Fruit fly (Drosophila melanogaster) whole organism, adult: ENCODE data around the gene Obp99d.
A peak's percentile ranks its signal among the peaks of the same experiment; 100 is the strongest.

Experiments
- CG11617 ChIP-seq: fragments of 200-800 bp; sonication (Bioruptor generic); optimal IDR thresholded peaks from 2 replicates; lab custom pipeline; 2017; ENCODE audit warnings: mild to moderate bottlenecking, missing biosample characterization, missing genetic modification reagents, missing genetic modification characterization
- CG12768 ChIP-seq: fragments of 200-800 bp; sonication (Bioruptor generic); optimal IDR thresholded peaks from 2 replicates; lab custom pipeline; 2017; ENCODE audit warnings: missing biosample characterization, missing genetic modification characterization, mild to moderate bottlenecking, moderate library complexity, missing genetic modification reagents
- CG14711 ChIP-seq: fragments of 200-800 bp; sonication (Bioruptor generic); optimal IDR thresholded peaks from 2 replicates; lab custom pipeline; 2018; ENCODE audit warnings: missing biosample characterization, mild to moderate bottlenecking, missing genetic modification characterization, moderate library complexity
- CG1620 ChIP-seq: fragments of 200-800 bp; sonication (Bioruptor generic); optimal IDR thresholded peaks from 2 replicates; lab custom pipeline; 2016; ENCODE audit warnings: missing biosample characterization, missing genetic modification characterization
- CG33017 ChIP-seq: fragments of 200-800 bp; sonication (Bioruptor generic); optimal IDR thresholded peaks from 2 replicates; lab custom pipeline; 2018; ENCODE audit warnings: missing biosample characterization, mild to moderate bottlenecking, missing genetic modification characterization, moderate library complexity
- CG5204 ChIP-seq: fragments of 200-800 bp; sonication (Bioruptor generic); optimal IDR thresholded peaks from 2 replicates; lab custom pipeline; 2016; ENCODE audit warnings: missing biosample characterization, missing genetic modification characterization
- CG7045 ChIP-seq: fragments of 200-800 bp; sonication (Bioruptor generic); optimal IDR thresholded peaks from 2 replicates; lab custom pipeline; 2017; ENCODE audit warnings: missing biosample characterization, mild to moderate bottlenecking, missing genetic modification characterization
- CG7101 ChIP-seq: fragments of 200-800 bp; sonication (Bioruptor generic); optimal IDR thresholded peaks from 2 replicates; lab custom pipeline; 2018; ENCODE audit warnings: missing biosample characterization, mild to moderate bottlenecking, missing genetic modification characterization, moderate library complexity
- Clk ChIP-seq: fragments of 200-800 bp; sonication (Bioruptor generic); optimal IDR thresholded peaks from 2 replicates; lab custom pipeline; 2017; ENCODE audit warnings: missing biosample characterization, missing genetic modification characterization
- Crg-1 ChIP-seq: fragments of 200-800 bp; sonication (Bioruptor generic); optimal IDR thresholded peaks from 2 replicates; lab custom pipeline; 2016; ENCODE audit warnings: missing biosample characterization, missing genetic modification characterization
- Hr96 ChIP-seq: fragments of 200-800 bp; sonication (Bioruptor generic); optimal IDR thresholded peaks from 2 replicates; lab custom pipeline; 2016; ENCODE audit warnings: missing biosample characterization, missing genetic modification characterization
- Mnt ChIP-seq: fragments of 200-800 bp; sonication (Bioruptor generic); optimal IDR thresholded peaks from 2 replicates; lab custom pipeline; 2016; ENCODE audit warnings: missing biosample characterization, mild to moderate bottlenecking, missing genetic modification characterization
- bab1 ChIP-seq: fragments of 200-800 bp; sonication (Bioruptor generic); optimal IDR thresholded peaks from 3 replicates; lab custom pipeline; 2019; ENCODE audit warnings: missing biosample characterization, mild to moderate bottlenecking, missing genetic modification characterization, moderate library complexity
- cic ChIP-seq: fragments of 200-800 bp; sonication (Bioruptor generic); optimal IDR thresholded peaks from 2 replicates; lab custom pipeline; 2017; ENCODE audit warnings: missing biosample characterization, mild to moderate bottlenecking, missing genetic modification characterization, moderate library complexity
- cnc ChIP-seq, 2 experiments: fragments of >200 bp; optimal IDR thresholded peaks; 2 replicates each; lab custom pipeline; 2017
- kay ChIP-seq: fragments of 200-800 bp; sonication (Bioruptor generic); peaks from one replicate; lab custom pipeline; 2016; ENCODE audit warnings: missing biosample characterization, missing genetic modification characterization, borderline replicate concordance
- ovo ChIP-seq: fragments of 200-800 bp; sonication (Bioruptor generic); optimal IDR thresholded peaks from 2 replicates; lab custom pipeline; 2016; ENCODE audit warnings: missing biosample characterization, missing genetic modification characterization
- pad ChIP-seq: fragments of 200-800 bp; sonication (Bioruptor generic); optimal IDR thresholded peaks from 3 replicates; lab custom pipeline; 2017; ENCODE audit warnings: missing biosample characterization, missing genetic modification characterization, mild to moderate bottlenecking, moderate library complexity, missing genetic modification reagents
- tj ChIP-seq: fragments of 200-800 bp; sonication (Bioruptor generic); optimal IDR thresholded peaks from 3 replicates; lab custom pipeline; 2017; ENCODE audit warnings: missing biosample characterization, mild to moderate bottlenecking, missing genetic modification characterization, moderate library complexity
- toe ChIP-seq: fragments of 200-800 bp; sonication (Bioruptor generic); optimal IDR thresholded peaks from 2 replicates; lab custom pipeline; 2016; ENCODE audit warnings: missing biosample characterization, missing genetic modification characterization

The Obp99d gene

dm6 chr3R:29748591-29749303 lies 34.4 kb downstream of the Obp99d start, which contains the start of the genes ATPsyngamma and yata:
TSS of gene ATPsyngamma (minus strand) at chr3R:29749163.
TSS of gene yata (plus strand) at chr3R:29749219.
- TF ChIP-seq pad (GFP tag; lab: Kevin White, UChicago), result peak; percentile 35
- peak; percentile 82 for TF ChIP-seq CG14711
- TF ChIP-seq toe, result no peak
- peak; percentile 52 for TF ChIP-seq Mnt (GFP tag; lab: Kevin White, UChicago)
- TF ChIP-seq CG11617 (GFP tag; lab: Kevin White, UChicago), result peak; percentile 55
- TF ChIP-seq CG7101, result peak; percentile 64
- peak; percentile 91 for TF ChIP-seq tj (GFP tag; lab: Kevin White, UChicago)
- TF ChIP-seq bab1 (GFP tag; lab: Kevin White, UChicago), result peak; percentile 22
- TF ChIP-seq CG7045, result peak; percentile 28
- TF ChIP-seq Hr96 (GFP tag; lab: Kevin White, UChicago), result no peak
- TF ChIP-seq ovo (GFP tag; lab: Kevin White, UChicago), result peak; percentile 57
- no peak for TF ChIP-seq Clk (GFP tag; lab: Kevin White, UChicago)
- no peak for TF ChIP-seq CG1620 (GFP tag; lab: Kevin White, UChicago)

DNA sequence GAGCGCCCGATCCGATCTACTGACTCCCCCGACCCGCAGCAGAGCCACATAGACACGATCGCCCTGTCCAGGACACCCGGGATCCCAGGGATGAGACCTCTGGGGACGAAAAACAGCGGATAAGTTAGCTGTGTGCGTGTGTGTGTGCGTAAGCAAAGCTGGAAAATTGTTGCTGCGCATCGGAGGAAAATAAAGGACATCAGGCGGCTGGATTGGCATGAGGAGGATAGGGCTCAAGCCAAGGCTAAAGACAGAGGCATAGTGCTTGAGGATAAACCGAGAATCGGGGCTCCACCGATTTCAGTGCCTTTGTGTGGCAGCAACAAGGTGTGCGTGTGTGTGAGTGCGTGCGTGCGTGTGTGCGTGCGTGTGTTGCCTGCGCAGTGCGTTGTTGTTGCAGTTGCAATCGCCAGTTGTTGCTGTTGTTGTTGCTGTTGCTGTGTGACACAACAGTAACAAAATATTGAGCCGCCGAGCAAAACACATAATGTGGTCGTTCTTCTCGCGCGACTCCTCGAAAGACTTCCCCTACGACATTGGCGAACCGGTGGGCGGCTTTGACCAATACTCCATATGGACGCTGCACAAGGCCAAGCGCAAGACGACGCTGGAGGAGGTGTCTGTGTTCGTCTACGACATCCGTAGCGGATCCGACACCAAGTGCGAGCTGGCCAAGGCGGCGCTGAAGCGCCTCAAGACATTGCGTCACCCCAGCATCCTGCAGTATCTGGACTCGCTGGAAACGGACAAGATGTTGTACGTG lies 35.2 kb downstream of the Obp99d start:
- no peak for TF ChIP-seq Mnt (GFP tag; lab: Kevin White, UChicago)
- no peak for TF ChIP-seq CG12768 (GFP tag; lab: Kevin White, UChicago)
- no peak for TF ChIP-seq CG33017 (tag; lab: Kevin White, UChicago)
- TF ChIP-seq bab1 (GFP tag; lab: Kevin White, UChicago), result no peak
- no peak for TF ChIP-seq CG11617 (GFP tag; lab: Kevin White, UChicago)
- no peak for TF ChIP-seq Hr96 (GFP tag; lab: Kevin White, UChicago)
- TF ChIP-seq pad (GFP tag; lab: Kevin White, UChicago), result no peak
- TF ChIP-seq cic (GFP tag; lab: Kevin White, UChicago), result no peak
- no peak for TF ChIP-seq ovo (GFP tag; lab: Kevin White, UChicago)
- TF ChIP-seq CG14711, result no peak

DNA sequence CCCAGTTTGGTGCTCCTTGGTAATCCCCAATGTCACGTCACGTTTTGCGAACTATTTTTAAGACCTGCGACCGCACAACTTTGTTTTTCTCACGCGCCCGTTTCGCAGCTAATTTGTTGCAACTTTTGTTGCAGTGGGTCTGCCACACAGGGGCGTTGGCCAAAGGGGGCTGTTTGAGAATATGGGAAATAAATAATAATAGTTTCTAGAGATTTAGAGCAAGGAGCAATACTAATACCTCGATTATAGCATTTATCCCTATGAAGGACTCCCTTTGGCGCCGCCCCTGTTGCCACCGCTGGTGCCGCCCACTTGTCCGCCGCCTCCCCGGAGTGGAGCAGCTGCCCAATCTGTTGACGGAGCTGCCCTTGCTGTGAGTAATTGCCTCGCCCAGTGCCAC lies 40.9 kb downstream of the Obp99d start:
- TF ChIP-seq cic (GFP tag; lab: Kevin White, UChicago), result no peak

DNA sequence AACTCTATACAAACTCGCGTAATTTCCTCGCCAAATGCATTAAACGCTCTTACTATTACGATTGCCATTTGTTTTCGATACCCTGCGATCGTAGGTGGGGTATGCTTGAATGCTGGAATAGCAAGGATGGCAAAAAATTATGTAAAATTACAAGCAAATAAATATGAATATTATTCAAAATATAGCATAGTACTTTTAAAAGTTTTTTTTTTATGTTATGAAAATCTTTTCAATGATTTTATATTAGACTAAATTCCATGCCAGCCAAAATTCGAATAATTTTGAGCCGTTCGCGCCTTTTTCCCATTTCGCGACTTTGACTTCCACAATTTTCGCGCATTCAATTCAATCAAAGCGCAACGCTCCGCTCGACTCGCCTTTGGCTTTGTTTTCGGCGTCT lies 41.8 kb downstream of the Obp99d start:
- TF ChIP-seq CG12768 (GFP tag; lab: Kevin White, UChicago), result peak; percentile 73
- TF ChIP-seq CG11617 (GFP tag; lab: Kevin White, UChicago), result peak; percentile 44
- peak; percentile 9 for TF ChIP-seq Clk (GFP tag; lab: Kevin White, UChicago)
- peak; percentile 6 for TF ChIP-seq CG7101
- no peak for TF ChIP-seq ovo (GFP tag; lab: Kevin White, UChicago)
- TF ChIP-seq CG33017 (tag; lab: Kevin White, UChicago), result peak; percentile 73
- no peak for TF ChIP-seq tj (GFP tag; lab: Kevin White, UChicago)
- TF ChIP-seq cnc (optimal IDR thresholded peaks at IDR 0.05; lab: Kevin White, UChicago), result no peak
- no peak for TF ChIP-seq pad (GFP tag; lab: Kevin White, UChicago)

dm6 chr3R:29757226-29757625 lies 42.9 kb downstream of the Obp99d start:
- TF ChIP-seq Crg-1 (GFP tag; lab: Kevin White, UChicago), result no peak
- no peak for TF ChIP-seq cnc (optimal IDR thresholded peaks at IDR 0.05; lab: Kevin White, UChicago)
- no peak for TF ChIP-seq CG33017 (tag; lab: Kevin White, UChicago)
- TF ChIP-seq CG12768 (GFP tag; lab: Kevin White, UChicago), result no peak
- TF ChIP-seq CG11617 (GFP tag; lab: Kevin White, UChicago), result no peak
- TF ChIP-seq cic (GFP tag; lab: Kevin White, UChicago), result no peak
- no peak for TF ChIP-seq Mnt (GFP tag; lab: Kevin White, UChicago)
- TF ChIP-seq CG7045, result no peak
- no peak for TF ChIP-seq tj (GFP tag; lab: Kevin White, UChicago)
- no peak for TF ChIP-seq toe
- TF ChIP-seq pad (GFP tag; lab: Kevin White, UChicago), result no peak
- TF ChIP-seq ovo (GFP tag; lab: Kevin White, UChicago), result no peak
- no peak for TF ChIP-seq CG14711
- no peak for TF ChIP-seq CG7101
- TF ChIP-seq bab1 (GFP tag; lab: Kevin White, UChicago), result no peak
- TF ChIP-seq CG5204 (GFP tag; lab: Kevin White, UChicago), result no peak
- TF ChIP-seq Hr96 (GFP tag; lab: Kevin White, UChicago), result no peak

DNA sequence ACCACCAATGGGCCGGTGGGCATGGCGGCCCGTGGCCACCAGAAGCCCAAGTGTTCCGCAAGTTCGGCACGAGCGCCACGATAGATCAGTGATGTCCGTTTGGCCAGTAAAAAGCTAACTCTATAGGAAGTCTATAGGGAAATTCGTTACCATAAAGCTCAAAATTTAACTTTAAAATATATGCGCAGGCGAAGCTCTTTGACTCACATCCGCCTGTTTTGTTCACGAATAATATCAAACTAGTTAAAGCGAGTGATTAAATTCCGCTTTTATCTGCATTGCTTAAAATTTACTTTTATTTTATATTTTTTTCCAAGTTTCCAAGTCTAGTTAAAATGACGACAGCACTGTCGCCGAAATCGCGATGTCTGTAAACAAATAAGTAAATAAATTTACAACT lies 43.4 kb downstream of the Obp99d start:
- TF ChIP-seq Hr96 (GFP tag; lab: Kevin White, UChicago) (no peak), tj (GFP tag; lab: Kevin White, UChicago) (no peak), cnc (optimal IDR thresholded peaks at IDR 0.05; lab: Kevin White, UChicago) (no peak), kay (GFP tag; lab: Kevin White, UChicago) (no peak), CG5204 (GFP tag; lab: Kevin White, UChicago) (no peak), CG11617 (GFP tag; lab: Kevin White, UChicago) (no peak), pad (GFP tag; lab: Kevin White, UChicago) (no peak), Mnt (GFP tag; lab: Kevin White, UChicago) (no peak), Crg-1 (GFP tag; lab: Kevin White, UChicago) (no peak), bab1 (GFP tag; lab: Kevin White, UChicago) (no peak), CG12768 (GFP tag; lab: Kevin White, UChicago) (no peak), ovo (GFP tag; lab: Kevin White, UChicago) (no peak), CG14711 (no peak), CG1620 (GFP tag; lab: Kevin White, UChicago) (no peak), CG7101 (no peak), cic (GFP tag; lab: Kevin White, UChicago) (no peak), toe (no peak), CG7045 (no peak)
